In the genomic region with DNA sequence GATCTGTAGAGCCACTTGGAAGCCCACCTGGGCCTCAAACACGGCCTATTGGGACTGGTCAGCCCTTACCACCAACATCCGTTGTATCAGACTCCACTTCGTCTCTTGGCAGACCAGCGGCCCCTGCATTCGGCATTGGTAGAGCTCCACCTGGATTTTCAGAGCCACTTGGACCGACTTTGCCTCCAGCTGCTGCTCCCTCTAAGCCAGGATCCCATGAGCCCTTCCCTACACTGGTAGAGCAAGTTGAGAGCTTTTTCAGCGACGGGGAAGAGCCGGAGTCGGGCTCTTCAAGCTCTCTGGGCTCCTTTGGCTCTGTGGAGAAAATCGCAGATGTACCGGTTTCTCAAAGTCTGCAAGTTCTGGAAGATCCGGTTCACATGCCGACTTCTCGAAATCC, we compare ENCODE assay signal across 2 worm cellular contexts.
TF ChIP-seq lines count a peak whose summit lies in the region.

No protein-coding gene starts in this region.

TF ChIP-seq in whole organism, L4 larva, 104 proteins besides CTCF, POLR2A, EP300 and RAD21:
- TF ChIP-seq pha-4 (GFP tag; IDR thresholded peaks at IDR 0.05; lab: Robert Waterston, UW) (no peak), pha-4 (tag; optimal IDR thresholded peaks at IDR 0.05; lab: Kevin White, UChicago) (no peak), tra-1 (GFP tag; IDR thresholded peaks at IDR 0.05; lab: Robert Waterston, UW) (peak; percentile 46; the same call in 1 of the 2 replicates), ztf-7 (tag; optimal IDR thresholded peaks at IDR 0.05; lab: Kevin White, UChicago) (no peak), set-16 (GFP tag; IDR thresholded peaks at IDR 0.05; lab: Robert Waterston, UW) (peak; percentile 73; the same call in 1 of the 2 replicates), mxl-3 (GFP tag; optimal IDR thresholded peaks at IDR 0.05; lab: Kevin White, UChicago) (no peak)

TF ChIP-seq in whole organism, young adult, 124 proteins besides CTCF, POLR2A, EP300 and RAD21:
- no peak for TF ChIP-seq F10E7.11 (tag; optimal IDR thresholded peaks at IDR 0.05; lab: Kevin White, UChicago)
- TF ChIP-seq rpc-1 (optimal IDR thresholded peaks at IDR 0.05; lab: Kevin White, UChicago), result no peak
- TF ChIP-seq rpc-1 (tag; optimal IDR thresholded peaks at IDR 0.05; lab: Kevin White, UChicago), result no peak
- no peak for TF ChIP-seq madf-10 (tag; optimal IDR thresholded peaks at IDR 0.05; lab: Kevin White, UChicago)
- TF ChIP-seq Y67H2A.10 (GFP tag; conservative IDR thresholded peaks at IDR 0.05; lab: Robert Waterston, UW), result no peak
- no peak for TF ChIP-seq fkh-3 (tag; optimal IDR thresholded peaks at IDR 0.05; lab: Kevin White, UChicago)
- TF ChIP-seq egrh-3 (GFP tag; IDR thresholded peaks at IDR 0.05; lab: Robert Waterston, UW), result peak; percentile 42; the same call in 1 of the 2 replicates
- TF ChIP-seq zfh-2 (GFP tag; conservative IDR thresholded peaks at IDR 0.05; lab: Robert Waterston, UW), result peak; percentile 66; the same call in 1 of the 2 replicates
